Worm (Caenorhabditis elegans) whole organism, late embryonic: ENCODE data around the gene H43E16.1.

Experiments
- Y22D7AL.16 ChIP-seq: sonication (generic microtip); optimal IDR thresholded peaks from 2 replicates; lab custom pipeline; 2016; ENCODE audit warnings: missing genetic modification characterization, missing compliant biosample characterization
- dmd-4 ChIP-seq: sonication (generic microtip); optimal IDR thresholded peaks from 2 replicates; lab custom pipeline; 2016; ENCODE audit warnings: borderline replicate concordance, missing genetic modification characterization, missing compliant biosample characterization
- lim-6 ChIP-seq: sonication (generic microtip); optimal IDR thresholded peaks from 2 replicates; lab custom pipeline; 2016; ENCODE audit warnings: missing genetic modification characterization, missing compliant biosample characterization
- lin-11 ChIP-seq: fragments of 200-800 bp; sonication (Bioruptor generic); optimal IDR thresholded peaks from 2 replicates; lab custom pipeline; 2018; ENCODE audit warnings: mild to moderate bottlenecking, missing genetic modification characterization, missing compliant biosample characterization
- odd-2 ChIP-seq: sonication (generic microtip); optimal IDR thresholded peaks from 2 replicates; lab custom pipeline; 2017; ENCODE audit warnings: antibody characterized with exemption, mild to moderate bottlenecking, missing genetic modification characterization, missing compliant biosample characterization
- pax-1 ChIP-seq: fragments of 150-350 bp; optimal IDR thresholded peaks from 2 replicates; lab custom pipeline; 2014; ENCODE audit warnings: missing biosample characterization, missing genetic modification characterization
- pha-4 ChIP-seq: fragments of 150-350 bp; optimal IDR thresholded peaks from 2 replicates; lab custom pipeline; 2018; ENCODE audit warnings: missing biosample characterization, missing genetic modification reagents, missing genetic modification characterization
- sox-2 ChIP-seq: fragments of 200-800 bp; sonication (Bioruptor generic); IDR thresholded peaks from 2 replicates; pipeline ENCODE4 v1.3.6; 2022; ENCODE audit warnings: missing genetic modification reagents, missing genetic modification characterization, missing compliant biosample characterization
- ztf-16 ChIP-seq: sonication (generic microtip); optimal IDR thresholded peaks from 2 replicates; lab custom pipeline; 2017; ENCODE audit warnings: missing genetic modification characterization, missing compliant biosample characterization

DNA sequence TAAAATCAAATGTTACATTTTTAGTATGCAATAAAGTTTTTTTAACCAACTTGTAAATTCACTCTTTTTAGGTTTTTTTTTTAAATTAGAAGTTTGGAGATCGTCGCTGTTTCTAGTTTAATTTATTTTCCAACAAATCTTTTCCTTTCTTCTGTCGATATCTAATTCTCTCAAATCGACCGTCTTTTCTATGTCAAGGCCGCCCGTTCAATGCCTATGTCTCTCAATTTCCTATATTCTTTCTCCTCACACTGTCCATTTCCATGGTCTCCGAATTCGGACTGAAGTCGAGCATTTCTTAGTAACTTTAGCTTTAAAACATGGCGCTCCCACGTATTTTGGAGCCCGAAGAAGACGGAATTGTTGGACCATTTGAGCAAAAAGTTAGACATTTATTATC lies 42.6 kb downstream of the H43E16.1 start, which contains the start of the genes T14B4.5 and T14B4.20:
- TF ChIP-seq ztf-16 (tag; lab: Kevin White, UChicago) (no peak), pha-4 (no peak), sox-2 (GFP tag; lab: Robert Waterston, UW) (no peak), lim-6 (tag; lab: Kevin White, UChicago) (no peak), lin-11 (no peak), pax-1 (no peak), dmd-4 (tag; lab: Kevin White, UChicago) (no peak), Y22D7AL.16 (tag; lab: Kevin White, UChicago) (no peak), odd-2 (tag; lab: Kevin White, UChicago) (no peak)
